Fruit fly (Drosophila melanogaster) ovary, adult (tissue): Measurements from ENCODE around the gene CG7016.

Experiments used
- CG17801 ChIP-seq: fragments of 200-800 bp; optimal IDR thresholded peaks from 2 replicates; lab custom pipeline; 2019; ENCODE audit warnings: missing biosample characterization, mild to moderate bottlenecking, missing genetic modification characterization, moderate library complexity; ENCODE audit not compliant: partially characterized antibody

Gene CG7016

dm6 chr3R:24850420-24850819, 12.3 kb upstream of the CG7016 start, which contains the start of gene CG7006:
Gene CG7006 (plus strand): TSS chr3R:24850627.
- peak; percentile 74 for TF ChIP-seq CG17801 (GFP tag; lab: Kevin White, UChicago)

- peak; percentile 40 for TF ChIP-seq CG17801 (GFP tag; lab: Kevin White, UChicago)
These were observed 11.3 kb upstream of the CG7016 start, which contains the start of gene Nct for dm6 chr3R:24851429-24851828. Gene Nct (plus strand): TSS chr3R:24851601.

- no peak for TF ChIP-seq CG17801 (GFP tag; lab: Kevin White, UChicago)
These were observed 6.6 kb upstream of the CG7016 start, which contains the start of gene HDAC11 for dm6 chr3R:24856143-24856542. Gene HDAC11 (minus strand): TSS chr3R:24856243.

dm6 chr3R:24857459-24857858, 5.3 kb upstream of the CG7016 start, which contains the start of gene CAH4:
Gene CAH4 (minus strand): TSS chr3R:24857559.
- TF ChIP-seq CG17801 (GFP tag; lab: Kevin White, UChicago), result no peak

dm6 chr3R:24859701-24860100, 3.0 kb upstream of the CG7016 start, which contains the start of gene ppk22:
Gene ppk22 (minus strand): TSS chr3R:24859801.
- TF ChIP-seq CG17801 (GFP tag; lab: Kevin White, UChicago), result no peak

- no peak for TF ChIP-seq CG17801 (GFP tag; lab: Kevin White, UChicago)
These were observed 2.4 kb upstream of the CG7016 start, which contains the start of gene CG13639 for dm6 chr3R:24860316-24860826. Gene CG13639 (minus strand): TSS chr3R:24860366.

dm6 chr3R:24862065-24862464, 666 bp upstream of the CG7016 start, which contains the start of gene CG13640:
Gene CG13640 (minus strand): TSS chr3R:24862165.
- TF ChIP-seq CG17801 (GFP tag; lab: Kevin White, UChicago), result no peak

- no peak for TF ChIP-seq CG17801 (GFP tag; lab: Kevin White, UChicago)
These were observed 1.2 kb downstream of the CG7016 start for dm6 chr3R:24863894-24864293.

- TF ChIP-seq CG17801 (GFP tag; lab: Kevin White, UChicago), result no peak
These were observed 2.1 kb downstream of the CG7016 start, which contains the start of the genes Srg1 and Elal for dm6 chr3R:24864719-24865400. Gene Srg1 (minus strand): TSS chr3R:24864732. Gene Elal (plus strand): TSS chr3R:24865350.

dm6 chr3R:24866976-24867375, 4.2 kb downstream of the CG7016 start:
- no peak for TF ChIP-seq CG17801 (GFP tag; lab: Kevin White, UChicago)

dm6 chr3R:24867956-24868355, 5.2 kb downstream of the CG7016 start:
- no peak for TF ChIP-seq CG17801 (GFP tag; lab: Kevin White, UChicago)

dm6 chr3R:24870389-24871048, 7.8 kb downstream of the CG7016 start, which contains the start of gene CycB3:
Gene CycB3 (minus strand): TSS chr3R:24870816.
- peak; percentile 14 for TF ChIP-seq CG17801 (GFP tag; lab: Kevin White, UChicago)

- peak; percentile 70 for TF ChIP-seq CG17801 (GFP tag; lab: Kevin White, UChicago)
These were observed 13.5 kb downstream of the CG7016 start, which contains the start of gene CG3744 for dm6 chr3R:24875939-24876842. Gene CG3744 (minus strand): TSS chr3R:24876654.

dm6 chr3R:24876843-24877457, 14.2 kb downstream of the CG7016 start, which contains the start of the genes CG11089 and CG31381:
Gene CG11089 (plus strand): TSS chr3R:24877045.
Gene CG31381 (plus strand): TSS chr3R:24877045.
- TF ChIP-seq CG17801 (GFP tag; lab: Kevin White, UChicago), result no peak
